Fruit fly (Drosophila melanogaster) whole organism, embryonic: ENCODE results near the gene bab1.
A peak's percentile ranks its signal among the peaks of the same experiment; 100 is the strongest.

ENCODE experiments used
- Ada2b ChIP-seq: fragments of 200-800 bp; sonication (Bioruptor generic); IDR thresholded peaks from 2 replicates; pipeline ENCODE4 v1.3.6; 2022; ENCODE audit warnings: missing biosample characterization, missing genetic modification characterization
- CG1024 ChIP-seq: fragments of 200-800 bp; sonication (Bioruptor generic); IDR thresholded peaks from 2 replicates; pipeline ENCODE4 v1.3.6; 2022; ENCODE audit warnings: missing biosample characterization, missing genetic modification characterization
- CG11695 ChIP-seq: fragments of 200-800 bp; sonication (Bioruptor generic); IDR thresholded peaks from 3 replicates; pipeline ENCODE4 v1.3.6; 2022; ENCODE audit warnings: missing biosample characterization, missing genetic modification characterization
- CG12219 ChIP-seq: fragments of 200-800 bp; sonication (Bioruptor generic); optimal IDR thresholded peaks from 3 replicates; lab custom pipeline; 2018; ENCODE audit warnings: missing biosample characterization, mild to moderate bottlenecking, missing genetic modification characterization
- CG1233 ChIP-seq: fragments of 200-800 bp; sonication (Bioruptor generic); optimal IDR thresholded peaks from 4 replicates; lab custom pipeline; 2018; ENCODE audit warnings: missing biosample characterization, mild to moderate bottlenecking, missing genetic modification characterization
- CG12744 ChIP-seq: fragments of 200-800 bp; sonication (Bioruptor generic); optimal IDR thresholded peaks from 2 replicates; lab custom pipeline; 2016; ENCODE audit warnings: missing biosample characterization, missing genetic modification characterization
- CG12942 ChIP-seq: fragments of 200-800 bp; sonication (Bioruptor generic); optimal IDR thresholded peaks from 3 replicates; lab custom pipeline; 2016; ENCODE audit warnings: missing biosample characterization, missing genetic modification characterization
- CG14710 ChIP-seq: fragments of 200-800 bp; sonication (Bioruptor generic); optimal IDR thresholded peaks from 3 replicates; lab custom pipeline; 2019; ENCODE audit warnings: missing biosample characterization, mild to moderate bottlenecking, missing genetic modification characterization, moderate library complexity
- CG14860 ChIP-seq: fragments of 200-800 bp; sonication (Bioruptor generic); IDR thresholded peaks from 3 replicates; pipeline ENCODE4 v1.3.6; 2022; ENCODE audit warnings: missing biosample characterization, missing genetic modification characterization; ENCODE audit not compliant: partially characterized antibody
- CG1529 ChIP-seq: fragments of 200-800 bp; sonication (Bioruptor generic); optimal IDR thresholded peaks from 3 replicates; lab custom pipeline; 2018; ENCODE audit warnings: missing biosample characterization, missing genetic modification characterization
- CG17612 ChIP-seq: fragments of 200-800 bp; sonication (Bioruptor generic); IDR thresholded peaks from 2 replicates; pipeline ENCODE4 v1.3.6; 2022; ENCODE audit warnings: missing biosample characterization, missing genetic modification characterization
- CG18011 ChIP-seq: fragments of 200-800 bp; sonication (Bioruptor generic); optimal IDR thresholded peaks from 2 replicates; lab custom pipeline; 2017; ENCODE audit warnings: missing biosample characterization, missing genetic modification characterization, mild to moderate bottlenecking, moderate library complexity, missing genotype
- CG42726 ChIP-seq: fragments of 200-800 bp; sonication (Bioruptor generic); IDR thresholded peaks from 2 replicates; pipeline ENCODE4 v1.3.6; 2022; ENCODE audit warnings: missing biosample characterization, missing genetic modification characterization; ENCODE audit not compliant: partially characterized antibody
- CG4282 ChIP-seq: fragments of 200-800 bp; sonication (Bioruptor generic); optimal IDR thresholded peaks from 2 replicates; lab custom pipeline; 2016; ENCODE audit warnings: missing biosample characterization, missing genetic modification characterization
- CG4820 ChIP-seq: fragments of 200-800 bp; sonication (Bioruptor generic); optimal IDR thresholded peaks from 3 replicates; lab custom pipeline; 2016; ENCODE audit warnings: missing biosample characterization, missing genetic modification characterization
- CG4854 ChIP-seq: fragments of 200-800 bp; sonication (Bioruptor generic); optimal IDR thresholded peaks from 2 replicates; lab custom pipeline; 2016; ENCODE audit warnings: missing biosample characterization, missing genetic modification characterization, inconsistent platforms
- CG5180 ChIP-seq: fragments of 200-800 bp; sonication (Bioruptor generic); optimal IDR thresholded peaks from 3 replicates; lab custom pipeline; 2017; ENCODE audit warnings: missing biosample characterization, missing genetic modification characterization, mild to moderate bottlenecking, moderate library complexity, missing genetic modification reagents
- CG8944 ChIP-seq: fragments of 200-800 bp; sonication (Bioruptor generic); optimal IDR thresholded peaks from 3 replicates; lab custom pipeline; 2016; ENCODE audit warnings: missing biosample characterization, missing genetic modification characterization
- Dad ChIP-seq: fragments of 200-800 bp; sonication (Bioruptor generic); optimal IDR thresholded peaks from 3 replicates; lab custom pipeline; 2016; ENCODE audit warnings: missing biosample characterization, missing genetic modification characterization
- Dll ChIP-seq: fragments of 200-800 bp; sonication (Bioruptor generic); IDR thresholded peaks from 4 replicates; pipeline ENCODE4 v1.3.6; 2022; ENCODE audit warnings: missing biosample characterization, missing genetic modification characterization; ENCODE audit not compliant: partially characterized antibody
- Doc2 ChIP-seq: fragments of 200-800 bp; sonication (Bioruptor generic); IDR thresholded peaks from 2 replicates; pipeline ENCODE4 v1.3.6; 2022; ENCODE audit warnings: missing biosample characterization, missing genetic modification characterization
- GATAe ChIP-seq: fragments of 200-800 bp; sonication (Bioruptor generic); conservative IDR thresholded peaks from 2 replicates; pipeline ENCODE4 v1.3.6; 2022; ENCODE audit warnings: missing biosample characterization, missing genetic modification characterization
- Mes4 ChIP-seq: fragments of 200-800 bp; sonication (Bioruptor generic); optimal IDR thresholded peaks from 2 replicates; lab custom pipeline; 2016; ENCODE audit warnings: missing biosample characterization, missing genetic modification characterization
- NC2β ChIP-seq: fragments of 200-800 bp; sonication (Bioruptor generic); optimal IDR thresholded peaks from 2 replicates; lab custom pipeline; 2016; ENCODE audit warnings: missing biosample characterization, missing genetic modification characterization
- NFAT ChIP-seq: fragments of 200-800 bp; sonication (Bioruptor generic); IDR thresholded peaks from 2 replicates; pipeline ENCODE4 v1.3.6; 2022; ENCODE audit warnings: missing biosample characterization, missing genetic modification characterization
- NfI ChIP-seq: fragments of 200-800 bp; sonication (Bioruptor generic); optimal IDR thresholded peaks from 3 replicates; lab custom pipeline; 2018; ENCODE audit warnings: missing biosample characterization, mild to moderate bottlenecking, missing genetic modification characterization, moderate library complexity
- Oaz ChIP-seq: fragments of 200-800 bp; sonication (Bioruptor generic); IDR thresholded peaks from 2 replicates; pipeline ENCODE4 v1.3.6; 2022; ENCODE audit warnings: missing biosample characterization, missing genetic modification characterization
- Pdp1 ChIP-seq, 2 experiments: fragments of 200-800 bp; sonication (Bioruptor generic); optimal IDR thresholded peaks; 3 replicates each; lab custom pipeline; 2016; ENCODE audit warnings: missing biosample characterization in 2 of 2, missing genetic modification characterization in 2 of 2, mild to moderate bottlenecking in 1 of 2, moderate library complexity in 1 of 2
- Taf1 ChIP-seq: fragments of 200-800 bp; sonication (Bioruptor generic); IDR thresholded peaks from 2 replicates; pipeline ENCODE4 v1.3.6; 2022; ENCODE audit warnings: missing biosample characterization, missing genetic modification characterization
- aop ChIP-seq: fragments of 200-800 bp; sonication (Bioruptor generic); IDR thresholded peaks from 2 replicates; pipeline ENCODE4 v1.3.6; 2022; ENCODE audit warnings: missing biosample characterization, missing genetic modification characterization
- bcd ChIP-seq: fragments of 200-800 bp; sonication (Bioruptor generic); optimal IDR thresholded peaks from 2 replicates; lab custom pipeline; 2017; ENCODE audit warnings: missing biosample characterization, mild to moderate bottlenecking, missing genetic modification characterization
- bowl ChIP-seq: fragments of 200-800 bp; sonication (Bioruptor generic); IDR thresholded peaks from 2 replicates; pipeline ENCODE4 v1.3.6; 2022; ENCODE audit warnings: missing biosample characterization, missing genetic modification characterization
- cas ChIP-seq: fragments of 200-800 bp; sonication (Bioruptor generic); IDR thresholded peaks from 2 replicates; pipeline ENCODE4 v1.3.6; 2022; ENCODE audit warnings: missing biosample characterization, missing genetic modification characterization
- disco-r ChIP-seq: fragments of 200-800 bp; sonication (Bioruptor generic); optimal IDR thresholded peaks from 2 replicates; lab custom pipeline; 2016; ENCODE audit warnings: missing biosample characterization, missing genetic modification characterization
- ems ChIP-seq: fragments of 200-800 bp; sonication (Bioruptor generic); optimal IDR thresholded peaks from 3 replicates; lab custom pipeline; 2016; ENCODE audit warnings: missing biosample characterization, missing genetic modification characterization
- exex ChIP-seq: fragments of 200-800 bp; sonication (Bioruptor generic); optimal IDR thresholded peaks from 4 replicates; lab custom pipeline; 2018; ENCODE audit warnings: missing biosample characterization, mild to moderate bottlenecking, missing genetic modification characterization, moderate library complexity
- eyg ChIP-seq: fragments of 200-800 bp; sonication (Bioruptor generic); optimal IDR thresholded peaks from 3 replicates; lab custom pipeline; 2016; ENCODE audit warnings: missing biosample characterization, missing genetic modification characterization
- her ChIP-seq: fragments of 200-800 bp; sonication (Bioruptor generic); optimal IDR thresholded peaks from 2 replicates; lab custom pipeline; 2016; ENCODE audit warnings: missing biosample characterization, missing genetic modification characterization
- inv ChIP-seq: fragments of 200-800 bp; sonication (Bioruptor generic); IDR thresholded peaks from 2 replicates; pipeline ENCODE4 v1.3.6; 2022; ENCODE audit warnings: missing biosample characterization, missing genetic modification characterization; ENCODE audit not compliant: partially characterized antibody
- knrl ChIP-seq: fragments of 200-800 bp; sonication (Bioruptor generic); IDR thresholded peaks from 3 replicates; pipeline ENCODE4 v1.3.6; 2022; ENCODE audit warnings: missing biosample characterization, missing genetic modification characterization; ENCODE audit not compliant: partially characterized antibody
- org-1 ChIP-seq: fragments of 200-800 bp; sonication (Bioruptor generic); optimal IDR thresholded peaks from 2 replicates; lab custom pipeline; 2017; ENCODE audit warnings: missing biosample characterization, missing genetic modification characterization
- otp ChIP-seq: fragments of 200-800 bp; sonication (Bioruptor generic); IDR thresholded peaks from 3 replicates; pipeline ENCODE4, ENCODE4 v1.3.6; 2022; ENCODE audit warnings: missing biosample characterization, missing genetic modification characterization
- p53 ChIP-seq: fragments of 200-800 bp; sonication (Bioruptor generic); optimal IDR thresholded peaks from 2 replicates; lab custom pipeline; 2016; ENCODE audit warnings: missing biosample characterization, missing genetic modification characterization
- stc ChIP-seq: fragments of 200-800 bp; sonication (Bioruptor generic); IDR thresholded peaks from 2 replicates; pipeline ENCODE4 v1.3.6; 2022; ENCODE audit warnings: missing biosample characterization, missing genetic modification characterization
- tap ChIP-seq: fragments of 200-800 bp; optimal IDR thresholded peaks from 3 replicates; lab custom pipeline; 2019; ENCODE audit warnings: missing biosample characterization, mild to moderate bottlenecking, missing genetic modification characterization, moderate library complexity
- tll ChIP-seq, 2 experiments: fragments of 200-800 bp in 1 of 2; fragments of >200 bp in 1 of 2; sonication (Bioruptor generic) in 1 of 2; optimal IDR thresholded peaks; 2 replicates each; lab custom pipeline; 2017 to 2019; ENCODE audit warnings: missing biosample characterization in 2 of 2, missing genetic modification characterization in 2 of 2, mild to moderate bottlenecking in 1 of 2, moderate library complexity in 1 of 2
- unc-4 ChIP-seq: fragments of 200-800 bp; sonication (Bioruptor generic); IDR thresholded peaks from 2 replicates; pipeline ENCODE4 v1.3.6; 2022; ENCODE audit warnings: missing biosample characterization, missing genetic modification characterization; ENCODE audit not compliant: partially characterized antibody
- wek ChIP-seq: fragments of 200-800 bp; sonication (Bioruptor generic); optimal IDR thresholded peaks from 3 replicates; lab custom pipeline; 2018; ENCODE audit warnings: missing biosample characterization, mild to moderate bottlenecking, missing genetic modification characterization, moderate library complexity
- zf30C ChIP-seq: fragments of 200-800 bp; sonication (Bioruptor generic); optimal IDR thresholded peaks from 3 replicates; lab custom pipeline; 2018; ENCODE audit warnings: missing biosample characterization, mild to moderate bottlenecking, missing genetic modification characterization
- zfh1 ChIP-seq: fragments of 200-800 bp; sonication (Bioruptor generic); IDR thresholded peaks from 3 replicates; pipeline ENCODE4 v1.3.6; 2022; ENCODE audit warnings: missing biosample characterization, missing genetic modification characterization

The bab1 gene

DNA sequence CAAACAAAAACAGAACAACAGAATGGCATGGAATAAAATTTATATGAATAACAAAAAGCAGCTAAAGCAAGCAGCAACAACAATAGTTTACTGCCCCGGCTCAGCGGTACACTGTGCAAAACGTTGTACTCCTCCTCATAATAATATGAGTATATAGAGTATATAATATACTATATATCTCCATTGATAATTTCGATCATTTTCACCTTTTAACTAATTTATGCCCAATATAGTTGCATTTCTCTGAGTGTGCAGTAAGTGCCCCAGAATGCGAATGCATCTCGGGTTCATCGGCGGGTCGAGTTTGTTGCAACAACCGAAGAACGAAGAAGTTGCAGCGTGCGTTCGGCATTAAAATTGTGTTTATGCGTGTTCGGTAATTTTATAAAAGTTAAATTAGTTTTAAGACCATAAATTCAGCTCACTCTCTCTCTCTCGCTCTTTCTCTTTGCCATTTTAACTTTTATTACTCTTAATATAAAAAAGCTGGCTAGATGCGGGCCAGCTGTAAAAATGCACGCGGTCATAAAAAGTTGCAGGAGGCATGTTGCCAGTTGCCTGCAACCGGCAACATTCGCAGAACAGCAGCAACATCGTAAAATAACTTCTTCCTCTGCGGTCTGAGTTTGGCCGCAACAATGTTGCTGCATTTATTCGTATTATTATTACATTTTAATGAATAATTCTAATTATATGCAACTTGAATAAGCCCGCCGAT lies 16.4 kb downstream of the bab1 start (continued):
- TF ChIP-seq CG12219 (GFP tag; lab: Kevin White, UChicago) (no peak), Pdp1 (GFP tag; optimal IDR thresholded peaks at IDR 0.05; lab: Kevin White, UChicago) (no peak), Mes4 (GFP tag; lab: Kevin White, UChicago) (no peak), NC2β (GFP tag; lab: Kevin White, UChicago) (no peak), CG1024 (GFP tag; lab: Robert Waterston, UW) (no peak), CG17612 (GFP tag; lab: Robert Waterston, UW) (no peak), CG4282 (GFP tag; lab: Kevin White, UChicago) (no peak), org-1 (GFP tag; lab: Kevin White, UChicago) (no peak), CG1233 (peak; percentile 15), CG42726 (GFP tag; lab: Robert Waterston, UW) (no peak), NFAT (GFP tag; lab: Robert Waterston, UW) (no peak), Taf1 (GFP tag; lab: Robert Waterston, UW) (no peak), unc-4 (GFP tag; lab: Robert Waterston, UW) (no peak), zfh1 (peak; percentile 47; the same call in 2 of the 3 replicates), wek (GFP tag; lab: Kevin White, UChicago) (no peak), CG14860 (GFP tag; lab: Robert Waterston, UW) (no peak), aop (GFP tag; lab: Robert Waterston, UW) (no peak), tll (GFP tag; optimal IDR thresholded peaks at IDR 0.05; lab: Kevin White, UChicago) (no peak), otp (GFP tag; lab: Robert Waterston, UW) (peak; percentile 47; the same call in 1 of the 3 replicates), CG4820 (GFP tag; lab: Kevin White, UChicago) (no peak), Dad (no peak), CG5180 (GFP tag; lab: Kevin White, UChicago) (no peak), Oaz (GFP tag; lab: Robert Waterston, UW) (no peak), disco-r (GFP tag; lab: Kevin White, UChicago) (no peak), CG12744 (GFP tag; lab: Kevin White, UChicago) (no peak), her (GFP tag; lab: Kevin White, UChicago) (no peak), inv (no peak), stc (no peak), NfI (GFP tag; lab: Kevin White, UChicago) (no peak), cas (GFP tag; lab: Robert Waterston, UW) (no peak), GATAe (GFP tag; lab: Robert Waterston, UW) (no peak), zf30C (no peak), CG4854 (GFP tag; lab: Kevin White, UChicago) (no peak), exex (tag; lab: Kevin White, UChicago) (no peak), knrl (GFP tag; lab: Robert Waterston, UW) (no peak), eyg (GFP tag; lab: Kevin White, UChicago) (no peak), ems (GFP tag; lab: Kevin White, UChicago) (no peak), p53 (GFP tag; lab: Kevin White, UChicago) (no peak), CG12942 (GFP tag; lab: Kevin White, UChicago) (no peak), CG1529 (GFP tag; lab: Kevin White, UChicago) (no peak), Dll (GFP tag; lab: Robert Waterston, UW) (no peak), Ada2b (GFP tag; lab: Robert Waterston, UW) (no peak), Doc2 (GFP tag; lab: Robert Waterston, UW) (no peak), CG18011 (no peak), CG11695 (no peak), bcd (GFP tag; lab: Kevin White, UChicago) (no peak), CG8944 (GFP tag; lab: Kevin White, UChicago) (no peak), CG14710 (tag; lab: Kevin White, UChicago) (peak; percentile 10), tap (tag; lab: Kevin White, UChicago) (no peak), bowl (no peak)
